Fruit fly (Drosophila melanogaster) whole organism, embryonic: ENCODE data around the gene Pvf1.

Experiments used
- BtbVII ChIP-seq: fragments of 200-800 bp; sonication (Bioruptor generic); optimal IDR thresholded peaks from 3 replicates; lab custom pipeline; 2017; ENCODE audit warnings: missing biosample characterization, mild to moderate bottlenecking, missing genetic modification characterization
- CG11456 ChIP-seq: fragments of 200-800 bp; sonication (Bioruptor generic); IDR thresholded peaks from 3 replicates; pipeline ENCODE4 v1.3.6; 2022; ENCODE audit warnings: missing biosample characterization, missing genetic modification characterization
- CG8359 ChIP-seq: fragments of 200-800 bp; sonication (Bioruptor generic); optimal IDR thresholded peaks from 2 replicates; lab custom pipeline; 2017; ENCODE audit warnings: missing biosample characterization, mild to moderate bottlenecking, missing genetic modification characterization, borderline replicate concordance
- CG8765 ChIP-seq: fragments of 200-800 bp; sonication (Bioruptor generic); IDR thresholded peaks from 2 replicates; pipeline ENCODE4 v1.3.6; 2022; ENCODE audit warnings: missing biosample characterization, missing genetic modification characterization
- Lhr ChIP-seq: fragments of 200-800 bp; sonication (Bioruptor generic); optimal IDR thresholded peaks from 3 replicates; lab custom pipeline; 2017; ENCODE audit warnings: mild to moderate bottlenecking, missing biosample characterization, missing genetic modification reagents, missing genetic modification characterization
- Med ChIP-seq: fragments of 200-800 bp; sonication (Bioruptor generic); peaks from one replicate; lab custom pipeline; 2016; ENCODE audit warnings: missing biosample characterization, missing genetic modification characterization, mild to moderate bottlenecking, inconsistent platforms, moderate library complexity
- br ChIP-seq: fragments of >200 bp; optimal IDR thresholded peaks from 2 replicates; lab custom pipeline; 2017
- pho ChIP-seq: fragments of 200-800 bp; sonication (Bioruptor generic); optimal IDR thresholded peaks from 2 replicates; lab custom pipeline; 2016; ENCODE audit warnings: missing biosample characterization, missing genetic modification characterization
- schlank ChIP-seq: fragments of 200-800 bp; sonication (Bioruptor generic); optimal IDR thresholded peaks from 2 replicates; lab custom pipeline; 2018; ENCODE audit warnings: missing biosample characterization, mild to moderate bottlenecking, missing genetic modification characterization
- slbo ChIP-seq: fragments of 200-800 bp; sonication (Bioruptor generic); IDR thresholded peaks from 2 replicates; pipeline ENCODE4 v1.3.6; 2022; ENCODE audit warnings: missing biosample characterization, missing genetic modification characterization
- slp2 ChIP-seq: fragments of 200-800 bp; sonication (Bioruptor generic); optimal IDR thresholded peaks from 2 replicates; lab custom pipeline; 2016; ENCODE audit warnings: missing biosample characterization, missing genetic modification characterization

DNA sequence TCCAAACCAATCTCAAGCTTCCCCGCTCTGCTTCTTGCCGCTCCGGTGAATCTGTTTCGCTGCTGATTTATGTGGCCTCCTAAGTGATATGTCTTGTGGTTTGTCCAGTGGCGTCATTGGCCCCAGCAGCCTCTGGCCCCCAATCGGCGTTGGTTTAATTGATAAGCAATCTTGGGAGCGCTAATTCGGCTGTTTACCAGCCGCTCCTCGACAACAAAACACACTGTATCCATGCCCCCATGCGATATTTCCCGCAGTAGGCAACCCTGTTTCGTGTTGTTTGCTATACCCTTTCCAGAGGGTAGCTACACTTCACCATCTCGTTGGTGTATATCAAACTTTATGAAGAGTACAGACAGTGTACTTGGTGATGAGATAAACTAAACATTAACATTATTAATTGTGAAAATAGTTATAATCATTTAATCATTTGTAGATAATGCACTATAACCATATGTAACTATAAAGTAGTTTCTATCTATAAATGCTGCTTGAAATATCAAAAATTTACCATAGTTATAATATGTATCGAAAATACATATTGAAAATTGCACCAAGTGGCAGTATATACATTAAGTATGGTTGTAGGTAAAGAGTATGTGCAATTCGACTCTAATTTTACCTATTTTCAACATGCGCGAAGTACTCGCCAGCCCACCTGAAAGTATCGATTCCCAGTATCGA is 16.0 kb downstream of the Pvf1 start, which contains the start of gene shop:
- TF ChIP-seq schlank (tag; lab: Kevin White, UChicago) (peak; percentile 61), br (lab: Kevin White, UChicago) (no peak), slbo (peak; percentile 86), Lhr (peak; percentile 58), BtbVII (peak; percentile 78), Med (GFP tag; lab: Kevin White, UChicago) (peak; percentile 90), slp2 (GFP tag; lab: Kevin White, UChicago) (peak; percentile 63), CG11456 (GFP tag; lab: Robert Waterston, UW) (peak; percentile 75; the same call in 2 of the 3 replicates), CG8765 (GFP tag; lab: Robert Waterston, UW) (no peak), CG8359 (peak; percentile 47), pho (peak; percentile 84)
